Worm (Caenorhabditis elegans): Measurements from ENCODE around the gene col-73.
"Not testable (repeated sequence)": the region's sequence is repeated elsewhere in the genome, so short reads cannot be mapped to it uniquely, and the experiment has no call there.

Gene col-73

ce11 chrII:4869793-4870343, 3.1 kb downstream of the col-73 start:
- TF ChIP-seq ceh-48 (tag; optimal IDR thresholded peaks at IDR 0.05), result no peak
- no peak for TF ChIP-seq ceh-34 (tag; optimal IDR thresholded peaks at IDR 0.05)
- peak; percentile 18 for TF ChIP-seq ceh-31 (tag; optimal IDR thresholded peaks at IDR 0.05)
- TF ChIP-seq elt-4 (tag; optimal IDR thresholded peaks at IDR 0.05), result peak; percentile 86
- TF ChIP-seq hlh-6 (tag; optimal IDR thresholded peaks at IDR 0.05), result peak; percentile 9
- no peak for TF ChIP-seq dmd-4 (tag; optimal IDR thresholded peaks at IDR 0.05; ENCODE audit: borderline replicate concordance)

ce11 chrII:4867476-4867875, 5.5 kb downstream of the col-73 start, which contains the start of gene col-17:
Gene col-17 (minus strand): TSS chrII:4867576.
- TF ChIP-seq npax-4 (tag; optimal IDR thresholded peaks at IDR 0.05), result no peak
- no peak for TF ChIP-seq ztf-16 (tag; optimal IDR thresholded peaks at IDR 0.05)
- no peak for TF ChIP-seq F13H6.1 (tag; optimal IDR thresholded peaks at IDR 0.05)
- TF ChIP-seq pros-1 (tag; optimal IDR thresholded peaks at IDR 0.05), result no peak
- no peak for TF ChIP-seq hlh-15 (tag; optimal IDR thresholded peaks at IDR 0.05)
- no peak for TF ChIP-seq sox-2 (GFP tag; IDR thresholded peaks at IDR 0.05)
- TF ChIP-seq nfya-1 (tag; optimal IDR thresholded peaks at IDR 0.05), result no peak
- TF ChIP-seq ceh-19 (GFP tag; optimal IDR thresholded peaks at IDR 0.05), result no peak
- no peak for TF ChIP-seq unc-3 (GFP tag; conservative IDR thresholded peaks at IDR 0.05)
- no peak for TF ChIP-seq unc-3 (tag; optimal IDR thresholded peaks at IDR 0.05)
- TF ChIP-seq sox-4 (tag; optimal IDR thresholded peaks at IDR 0.05), result no peak
- no peak for TF ChIP-seq ceh-34 (tag; optimal IDR thresholded peaks at IDR 0.05)
- no peak for TF ChIP-seq fax-1 (tag; optimal IDR thresholded peaks at IDR 0.05)
- TF ChIP-seq hlh-8 (tag; optimal IDR thresholded peaks at IDR 0.05), result no peak

ce11 chrII:4866045-4866444, 6.9 kb downstream of the col-73 start:
- no peak for TF ChIP-seq ceh-18 (tag; optimal IDR thresholded peaks at IDR 0.05)
- TF ChIP-seq pat-9 (tag; optimal IDR thresholded peaks at IDR 0.05), result no peak
- no peak for TF ChIP-seq elt-2 (tag; optimal IDR thresholded peaks at IDR 0.05)
- TF ChIP-seq nhr-232 (tag; optimal IDR thresholded peaks at IDR 0.05), result no peak
- TF ChIP-seq F13H6.1 (tag; optimal IDR thresholded peaks at IDR 0.05), result no peak
- TF ChIP-seq ttx-3 (tag; optimal IDR thresholded peaks at IDR 0.05), result no peak
- TF ChIP-seq ceh-9 (tag; optimal IDR thresholded peaks at IDR 0.05), result no peak
- TF ChIP-seq ceh-22 (tag; optimal IDR thresholded peaks at IDR 0.05), result no peak
- no peak for TF ChIP-seq ref-2 (tag; optimal IDR thresholded peaks at IDR 0.05)
- TF ChIP-seq odd-2 (tag; optimal IDR thresholded peaks at IDR 0.05), result no peak
- TF ChIP-seq ceh-19 (GFP tag; optimal IDR thresholded peaks at IDR 0.05), result no peak
- TF ChIP-seq ama-1 (optimal IDR thresholded peaks at IDR 0.05), result no peak
- no peak for TF ChIP-seq sox-4 (tag; optimal IDR thresholded peaks at IDR 0.05)
- TF ChIP-seq ceh-30 (tag; optimal IDR thresholded peaks at IDR 0.05), result no peak
- no peak for TF ChIP-seq tbx-7 (tag; optimal IDR thresholded peaks at IDR 0.05)
- no peak for TF ChIP-seq hlh-15 (tag; optimal IDR thresholded peaks at IDR 0.05)
- TF ChIP-seq ahr-1 (tag; optimal IDR thresholded peaks at IDR 0.05), result no peak

ce11 chrII:4863357-4863756, 9.6 kb downstream of the col-73 start, which contains the start of the genes mpst-4 and F11G11.14:
Gene mpst-4 (minus strand): TSS chrII:4863457.
Gene F11G11.14 (plus strand): TSS chrII:4863681.
- TF ChIP-seq ztf-16 (tag; optimal IDR thresholded peaks at IDR 0.05), result no peak
- TF ChIP-seq ceh-6 (GFP tag; optimal IDR thresholded peaks at IDR 0.05), result no peak
- TF ChIP-seq hlh-13 (GFP tag; optimal IDR thresholded peaks at IDR 0.05), result no peak
- no peak for TF ChIP-seq nfya-1 (tag; optimal IDR thresholded peaks at IDR 0.05)
- no peak for TF ChIP-seq ceh-30 (tag; optimal IDR thresholded peaks at IDR 0.05)

- TF ChIP-seq pax-1, fkh-6, Y22D7AL.16 (tag; optimal IDR thresholded peaks at IDR 0.05): not testable (repeated sequence)
Observed at ce11 chrII:4860260-4860659, 12.7 kb downstream of the col-73 start, which contains the start of the genes nspd-5 and F11G11.4. Gene nspd-5 (minus strand): TSS chrII:4860360. Gene F11G11.4 (plus strand): TSS chrII:4860594.

Measured in whole organism, late embryonic.